Worm (Caenorhabditis elegans) whole organism, L4/young adult: ENCODE measurements around the gene ttr-3.

Source experiments
- W03F9.2 ChIP-seq: fragments of 150-350 bp; optimal IDR thresholded peaks from 2 replicates; lab custom pipeline; 2014; ENCODE audit warnings: missing biosample characterization, missing genetic modification characterization
- dao-5 ChIP-seq: sonication (generic microtip); optimal IDR thresholded peaks from 2 replicates; lab custom pipeline; 2016; ENCODE audit warnings: missing genotype, missing genetic modification characterization, moderate library complexity, missing compliant biosample characterization
- him-1 ChIP-seq: sonication (generic microtip); optimal IDR thresholded peaks from 2 replicates; lab custom pipeline; 2016; ENCODE audit warnings: missing genotype, missing genetic modification reagents, missing genetic modification characterization, missing compliant biosample characterization

DNA sequence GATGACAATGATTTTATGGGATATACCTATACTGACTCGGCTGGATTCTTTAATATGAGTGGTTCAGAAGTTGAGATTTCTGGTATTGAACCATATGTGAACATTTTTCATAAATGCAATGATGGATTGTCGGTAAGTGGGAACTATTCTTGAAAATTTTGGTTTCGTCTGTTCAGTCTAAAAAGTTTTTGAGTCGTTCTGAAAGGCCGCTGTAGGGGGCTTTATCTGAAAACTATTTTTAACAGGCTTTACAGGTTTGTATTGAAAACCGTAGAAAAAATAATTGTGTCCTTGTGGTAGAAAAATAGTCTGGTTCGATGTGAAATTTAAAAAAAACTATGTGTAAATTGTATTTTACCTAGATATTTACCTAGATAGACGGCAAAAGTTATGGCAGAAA lies 3.0 kb upstream of the ttr-3 start:
- TF ChIP-seq him-1 (tag; lab: Kevin White, UChicago) = no peak
- no peak for TF ChIP-seq W03F9.2 (tag; lab: Kevin White, UChicago)
- no peak for TF ChIP-seq dao-5 (tag; lab: Kevin White, UChicago)
